Fruit fly (Drosophila melanogaster): Measurements from ENCODE around the gene CG7512.

Gene CG7512

DNA sequence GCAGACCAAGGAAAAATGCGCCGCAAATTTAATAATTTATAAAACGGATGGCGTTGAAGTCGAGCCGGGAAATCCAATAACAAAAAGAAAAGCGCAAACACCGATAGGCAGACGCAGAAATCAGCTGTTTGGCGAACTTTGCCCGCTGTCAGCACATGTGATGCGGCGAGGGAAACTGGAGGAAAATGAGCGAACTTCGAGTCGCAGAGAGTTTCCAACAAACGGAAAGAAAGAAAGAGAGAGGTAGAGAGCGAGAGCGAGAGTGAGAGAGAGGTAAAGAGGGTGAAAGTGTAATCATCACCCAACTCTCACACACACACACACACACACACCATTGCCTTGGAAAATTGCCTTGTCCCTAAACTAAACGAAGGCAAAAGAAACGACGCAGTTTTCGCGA lies 43.7 kb downstream of the CG7512 start (continued):
- TF ChIP-seq CG6792 (GFP tag; optimal IDR thresholded peaks at IDR 0.05) = no peak
- TF ChIP-seq salr (GFP tag; optimal IDR thresholded peaks at IDR 0.05) = peak in 1 of 2 experiments; percentile 11
- TF ChIP-seq CG6276 (GFP tag; optimal IDR thresholded peaks at IDR 0.05) = peak; percentile 91
- 0 out of 2 replicates have a peak, but pooled peaks have one; percentile 16 for TF ChIP-seq Gug (GFP tag; IDR thresholded peaks at IDR 0.05)
- TF ChIP-seq Eip78C (GFP tag) = peak; percentile 40
- TF ChIP-seq CG11762 (GFP tag; optimal IDR thresholded peaks at IDR 0.05; ENCODE audit: insufficient read depth) = peak; percentile 8
- TF ChIP-seq dsx (GFP tag; optimal IDR thresholded peaks at IDR 0.05; ENCODE audit: poor library complexity, severe bottlenecking) = peak; percentile 20
- peak; percentile 83 for TF ChIP-seq CG9139 (GFP tag; optimal IDR thresholded peaks at IDR 0.05)
- TF ChIP-seq Smox (GFP tag; optimal IDR thresholded peaks at IDR 0.05) = no peak

DNA sequence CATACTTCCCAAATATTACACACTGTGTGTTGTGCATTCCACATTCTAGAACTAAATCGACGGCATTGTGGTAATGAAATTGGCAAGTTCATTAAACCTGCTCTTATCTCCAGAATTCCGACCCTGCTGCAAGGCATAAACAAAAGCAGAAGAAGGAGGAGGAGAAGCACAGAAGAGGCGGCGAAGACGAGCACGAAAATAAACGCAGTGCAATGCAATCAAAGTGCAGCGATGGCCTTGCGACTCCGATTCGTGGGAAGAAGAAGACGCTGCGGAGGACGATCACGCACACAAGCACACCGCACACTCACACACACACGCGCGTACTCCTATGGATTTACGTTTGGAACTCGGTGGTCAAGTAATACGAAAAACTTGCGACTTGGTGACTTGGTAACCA lies 47.4 kb downstream of the CG7512 start:
- TF ChIP-seq CG6163 (GFP tag; IDR thresholded peaks at IDR 0.05) = peak; percentile 34; the same call in 2 of the 3 replicates
- no peak for TF ChIP-seq CG10669 (GFP tag; optimal IDR thresholded peaks at IDR 0.05)
- TF ChIP-seq Sox14 (GFP tag; optimal IDR thresholded peaks at IDR 0.05) = no peak
- peak; percentile 15 to 30 for TF ChIP-seq ss (GFP tag; optimal IDR thresholded peaks at IDR 0.05)
- no peak for TF ChIP-seq acj6 (GFP tag; optimal IDR thresholded peaks at IDR 0.05)
- no peak for TF ChIP-seq pdm3 (GFP tag; optimal IDR thresholded peaks at IDR 0.05)
- no peak for TF ChIP-seq fd85E (GFP tag; optimal IDR thresholded peaks at IDR 0.05)
- peak; percentile 98 for TF ChIP-seq svp (GFP tag)
- TF ChIP-seq fkh (GFP tag; optimal IDR thresholded peaks at IDR 0.05) = no peak
- no peak for TF ChIP-seq CG11762 (GFP tag; optimal IDR thresholded peaks at IDR 0.05; ENCODE audit: insufficient read depth)
- no peak for TF ChIP-seq Hr38 (GFP tag; optimal IDR thresholded peaks at IDR 0.05)
- TF ChIP-seq Smox (GFP tag; optimal IDR thresholded peaks at IDR 0.05) = no peak
- no peak for TF ChIP-seq CG16779 (tag; optimal IDR thresholded peaks at IDR 0.05)
- TF ChIP-seq Hr39 (GFP tag; optimal IDR thresholded peaks at IDR 0.05) = peak; percentile 33
- no peak for TF ChIP-seq CG6792 (GFP tag; optimal IDR thresholded peaks at IDR 0.05)

DNA sequence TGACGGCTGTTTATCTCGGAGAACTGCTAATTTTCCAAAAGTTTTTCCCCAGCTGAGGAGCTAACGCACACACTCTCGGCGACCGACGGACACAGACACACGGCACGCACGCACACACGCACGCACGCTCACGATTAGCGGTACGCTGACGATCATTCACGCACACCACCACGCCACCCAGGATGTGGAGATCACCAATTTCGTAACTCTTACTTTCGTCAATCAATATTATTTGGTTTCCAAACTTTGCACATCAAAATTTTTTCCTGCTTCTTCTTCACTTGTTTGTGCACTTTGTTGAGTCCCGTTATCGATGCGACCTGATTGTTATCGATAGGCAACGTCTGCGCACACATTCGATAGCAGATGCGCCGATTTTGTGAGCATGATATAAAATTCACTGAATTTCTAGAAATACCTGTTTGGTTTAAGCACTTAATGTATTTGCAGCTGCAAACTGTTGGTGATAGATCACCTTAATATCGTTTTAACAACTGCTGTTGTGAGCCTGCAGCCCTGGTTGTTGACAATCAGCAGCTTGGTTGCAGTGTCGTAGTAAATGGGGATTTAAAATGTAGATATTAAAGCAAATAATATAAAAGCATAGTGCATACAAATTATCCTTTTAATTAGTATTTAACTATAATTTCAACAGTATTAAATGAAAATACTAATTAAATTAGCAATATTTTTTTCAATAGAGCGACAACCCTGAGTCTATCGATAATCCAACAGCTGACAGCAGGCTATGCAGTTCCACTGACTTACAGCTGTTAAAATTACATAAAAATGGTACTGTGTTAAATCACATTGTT lies 48.6 kb downstream of the CG7512 start, which contains the start of the genes CG7394 and Mob2:
Gene CG7394 (plus strand): TSS at position 51 of the 815 bp plus-strand sequence.
Gene Mob2 (minus strand): TSS at position 288 of the 815 bp plus-strand sequence.
- TF ChIP-seq fd85E (GFP tag; optimal IDR thresholded peaks at IDR 0.05) (peak; percentile 63), Gug (GFP tag; IDR thresholded peaks at IDR 0.05) (peak; percentile 87), Ets21C (GFP tag; optimal IDR thresholded peaks at IDR 0.05) (peak; percentile 72), spab (GFP tag; optimal IDR thresholded peaks at IDR 0.05) (peak; percentile 40), esn (GFP tag; optimal IDR thresholded peaks at IDR 0.05) (peak; percentile 92), CG8119 (GFP tag; IDR thresholded peaks at IDR 0.05) (peak; percentile 84), Met (GFP tag; optimal IDR thresholded peaks at IDR 0.05) (peak; percentile 91), CG31627 (GFP tag; optimal IDR thresholded peaks at IDR 0.05) (peak; percentile 88), pdm3 (GFP tag; optimal IDR thresholded peaks at IDR 0.05) (peak; percentile 92), CG8632 (GFP tag; optimal IDR thresholded peaks at IDR 0.05) (peak; percentile 88), vri (GFP tag; optimal IDR thresholded peaks at IDR 0.05) (peak; percentile 91), salr (GFP tag; optimal IDR thresholded peaks at IDR 0.05) (peak; percentile 73 to 85), eg (GFP tag; IDR thresholded peaks at IDR 0.05) (peak; percentile 91), CG1621 (tag; optimal IDR thresholded peaks at IDR 0.05) (peak; percentile 49), Hr39 (GFP tag; optimal IDR thresholded peaks at IDR 0.05) (peak; percentile 88), Ets96B (tag; optimal IDR thresholded peaks at IDR 0.05) (peak; percentile 85), CG10669 (GFP tag; optimal IDR thresholded peaks at IDR 0.05) (peak; percentile 83), ss (GFP tag; optimal IDR thresholded peaks at IDR 0.05) (peak; percentile 48 to 69), CG15336 (GFP tag; IDR thresholded peaks at IDR 0.05) (peak; percentile 89), Sox14 (GFP tag; optimal IDR thresholded peaks at IDR 0.05) (peak; percentile 89), acj6 (GFP tag; optimal IDR thresholded peaks at IDR 0.05) (peak; percentile 91), CG6808 (GFP tag; optimal IDR thresholded peaks at IDR 0.05) (peak; percentile 70), CG10631 (GFP tag; optimal IDR thresholded peaks at IDR 0.05) (peak; percentile 89), OdsH (GFP tag; optimal IDR thresholded peaks at IDR 0.05) (peak; percentile 92), CG3919 (GFP tag; optimal IDR thresholded peaks at IDR 0.05) (peak; percentile 89), CG32006 (GFP tag; optimal IDR thresholded peaks at IDR 0.05) (peak; percentile 84), svp (GFP tag) (peak; percentile 96), CG11762 (GFP tag; optimal IDR thresholded peaks at IDR 0.05; ENCODE audit: insufficient read depth) (peak; percentile 68), Hr38 (GFP tag; optimal IDR thresholded peaks at IDR 0.05) (peak; percentile 53), dac (GFP tag; optimal IDR thresholded peaks at IDR 0.05) (peak; percentile 48), lz (GFP tag; optimal IDR thresholded peaks at IDR 0.05) (peak; percentile 86), CG7368 (GFP tag; optimal IDR thresholded peaks at IDR 0.05) (peak; percentile 88), CG16779 (tag; optimal IDR thresholded peaks at IDR 0.05) (no peak), Hr4 (GFP tag; optimal IDR thresholded peaks at IDR 0.05) (peak; percentile 93), CG11294 (GFP tag; IDR thresholded peaks at IDR 0.05) (peak; percentile 77), topi (GFP tag; optimal IDR thresholded peaks at IDR 0.05) (peak; percentile 87)

Measured in whole organism, prepupa.